Worm (Caenorhabditis elegans): Measurements from ENCODE around the gene tsp-2.

- no peak for TF ChIP-seq nfya-1 (tag; optimal IDR thresholded peaks at IDR 0.05)
- TF ChIP-seq ceh-6 (GFP tag; optimal IDR thresholded peaks at IDR 0.05) = no peak
- no peak for TF ChIP-seq unc-3 (GFP tag; conservative IDR thresholded peaks at IDR 0.05)
- TF ChIP-seq unc-3 (tag; optimal IDR thresholded peaks at IDR 0.05) = no peak
- TF ChIP-seq elt-2 (tag; optimal IDR thresholded peaks at IDR 0.05) = no peak
- TF ChIP-seq che-1 (tag; optimal IDR thresholded peaks at IDR 0.05) = no peak
- TF ChIP-seq pqm-1 (tag; optimal IDR thresholded peaks at IDR 0.05) = no peak
- TF ChIP-seq C38D4.7 (GFP tag; optimal IDR thresholded peaks at IDR 0.05) = no peak
- no peak for TF ChIP-seq tbx-2 (tag; optimal IDR thresholded peaks at IDR 0.05)
- no peak for TF ChIP-seq Y22D7AL.16 (tag; optimal IDR thresholded peaks at IDR 0.05)
Observed at ce11 chrIII:8209775-8210174, 28.0 kb downstream of the tsp-2 start, which contains the start of gene C30A5.10.

Measured in whole organism, late embryonic.